Fruit fly (Drosophila melanogaster) whole organism, wandering third instar larva: ENCODE results near the gene CG13047.

Experiments
- CrebA ChIP-seq: fragments of 200-800 bp; sonication (Bioruptor generic); optimal IDR thresholded peaks from 2 replicates; lab custom pipeline; 2016; ENCODE audit warnings: missing biosample characterization, mild to moderate bottlenecking, missing genetic modification characterization, borderline replicate concordance
- Dfd ChIP-seq: fragments of >200 bp; optimal IDR thresholded peaks from 2 replicates; lab custom pipeline; 2017; ENCODE audit warnings: missing biosample characterization, missing genetic modification characterization
- Dif ChIP-seq: fragments of 200-275, 200-300 bp; sonication (Bioruptor generic); optimal IDR thresholded peaks from 2 replicates; lab custom pipeline; 2018; ENCODE audit warnings: missing biosample characterization, missing genetic modification characterization; ENCODE audit not compliant: partially characterized antibody
- GATAd ChIP-seq: sonication (Bioruptor generic); optimal IDR thresholded peaks from 2 replicates; lab custom pipeline; 2016; ENCODE audit warnings: missing biosample characterization, missing genetic modification characterization
- HLH106 ChIP-seq: fragments of 200-800 bp; optimal IDR thresholded peaks from 3 replicates; lab custom pipeline; 2019; ENCODE audit warnings: missing biosample characterization, mild to moderate bottlenecking, missing genetic modification characterization, moderate library complexity
- Hnf4 ChIP-seq: fragments of 200-800 bp; sonication (Bioruptor generic); optimal IDR thresholded peaks from 2 replicates; lab custom pipeline; 2016; ENCODE audit warnings: missing biosample characterization, mild to moderate bottlenecking, missing genetic modification characterization
- Hr78 ChIP-seq: fragments of >200 bp; optimal IDR thresholded peaks from 2 replicates; lab custom pipeline; 2017; ENCODE audit warnings: missing biosample characterization, missing genetic modification characterization
- Hr83 ChIP-seq: fragments of 200-300 bp; sonication (Bioruptor generic); optimal IDR thresholded peaks from 2 replicates; lab custom pipeline; 2016; ENCODE audit warnings: missing biosample characterization, mild to moderate bottlenecking, missing genetic modification characterization, moderate library complexity; ENCODE audit not compliant: poor library complexity, severe bottlenecking
- Mio ChIP-seq: sonication (Bioruptor generic); optimal IDR thresholded peaks from 2 replicates; lab custom pipeline; 2016; ENCODE audit warnings: missing biosample characterization, missing genetic modification characterization
- Myc ChIP-seq: fragments of >200 bp; optimal IDR thresholded peaks from 2 replicates; lab custom pipeline; 2017
- N ChIP-seq: fragments of >200 bp; optimal IDR thresholded peaks from 2 replicates; lab custom pipeline; 2018; ENCODE audit warnings: missing biosample characterization, missing external identifiers, missing genetic modification characterization
- OdsH ChIP-seq: fragments of 200-800 bp; sonication (Bioruptor generic); optimal IDR thresholded peaks from 2 replicates; lab custom pipeline; 2016; ENCODE audit warnings: missing biosample characterization, mild to moderate bottlenecking, missing genetic modification characterization
- Rel ChIP-seq, 2 experiments: fragments of 200-800 bp; sonication (Bioruptor generic) in 1 of 2; optimal IDR thresholded peaks; 2 replicates in 1 of 2; 3 replicates in 1 of 2; lab custom pipeline; 2016 to 2019; ENCODE audit warnings: mild to moderate bottlenecking in 2 of 2, missing biosample characterization in 2 of 2, missing genetic modification characterization in 2 of 2, moderate library complexity in 1 of 2
- Vsx2 ChIP-seq: fragments of 200-300, 225-300 bp; sonication (Bioruptor generic); optimal IDR thresholded peaks from 2 replicates; lab custom pipeline; 2018; ENCODE audit warnings: missing biosample characterization, missing genetic modification characterization; ENCODE audit not compliant: partially characterized antibody
- br ChIP-seq: fragments of 200-800 bp; sonication (Bioruptor generic); optimal IDR thresholded peaks from 2 replicates; lab custom pipeline; 2016; ENCODE audit warnings: missing biosample characterization, missing genetic modification characterization
- brk ChIP-seq: fragments of 200-800 bp; sonication (Bioruptor generic); optimal IDR thresholded peaks from 2 replicates; lab custom pipeline; 2016; ENCODE audit warnings: missing biosample characterization, mild to moderate bottlenecking, missing genetic modification characterization
- dl ChIP-seq, 2 experiments: fragments of 175-275, 200-275 bp in 1 of 2; fragments of 200-275 bp in 1 of 2; sonication (Bioruptor generic); optimal IDR thresholded peaks; lab custom pipeline; 2018; ENCODE audit warnings: mild to moderate bottlenecking in 2 of 2, missing biosample characterization in 2 of 2, missing genetic modification characterization in 2 of 2, moderate library complexity in 2 of 2; ENCODE audit not compliant: partially characterized antibody in 2 of 2, insufficient read depth in 1 of 2
- dmrt93B ChIP-seq: fragments of 200-800 bp; sonication (Bioruptor generic); optimal IDR thresholded peaks from 2 replicates; lab custom pipeline; 2018; ENCODE audit warnings: missing biosample characterization, mild to moderate bottlenecking, missing genetic modification characterization
- dsf ChIP-seq: sonication (Bioruptor generic); optimal IDR thresholded peaks from 2 replicates; lab custom pipeline; 2016; ENCODE audit warnings: missing biosample characterization, missing genetic modification characterization, borderline replicate concordance
- ey ChIP-seq: fragments of 200-800 bp; sonication (Bioruptor generic); optimal IDR thresholded peaks from 2 replicates; lab custom pipeline; 2016; ENCODE audit warnings: missing biosample characterization, missing genetic modification characterization
- foxo ChIP-seq, 2 experiments: fragments of 200-800 bp; sonication (Bioruptor generic); optimal IDR thresholded peaks; 2 replicates in 1 of 2; 3 replicates in 1 of 2; lab custom pipeline; 2016 to 2017; ENCODE audit warnings: missing biosample characterization in 2 of 2, missing genetic modification characterization in 2 of 2
- fru ChIP-seq: fragments of 200-800 bp; sonication (Bioruptor generic); optimal IDR thresholded peaks from 3 replicates; lab custom pipeline; 2016; ENCODE audit warnings: missing biosample characterization, mild to moderate bottlenecking, missing genetic modification characterization
- h ChIP-seq: fragments of 200-800 bp; sonication (Bioruptor generic); optimal IDR thresholded peaks from 3 replicates; lab custom pipeline; 2016; ENCODE audit warnings: missing biosample characterization, mild to moderate bottlenecking, missing genetic modification characterization
- pan ChIP-seq: fragments of >200 bp; optimal IDR thresholded peaks from 2 replicates; lab custom pipeline; 2017
- rgr ChIP-seq: fragments of 200-800 bp; sonication (Bioruptor generic); optimal IDR thresholded peaks from 3 replicates; lab custom pipeline; 2016; ENCODE audit warnings: missing biosample characterization, mild to moderate bottlenecking, missing genetic modification characterization
- sage ChIP-seq: fragments of 200-800 bp; sonication (Bioruptor generic); optimal IDR thresholded peaks from 2 replicates; lab custom pipeline; 2016; ENCODE audit warnings: missing biosample characterization, mild to moderate bottlenecking, missing genetic modification characterization
- woc ChIP-seq: sonication (Bioruptor generic); optimal IDR thresholded peaks from 2 replicates; lab custom pipeline; 2016; ENCODE audit warnings: missing biosample characterization, mild to moderate bottlenecking, missing genetic modification characterization

CG13047 gene

dm6 chr3L:16289067-16289466 lies 3.9 kb upstream of the CG13047 start:
- peak in 1 of 2 experiments; percentile 9 for TF ChIP-seq foxo (GFP tag; optimal IDR thresholded peaks at IDR 0.05; lab: Kevin White, UChicago)
- no peak for TF ChIP-seq brk

- no peak for TF ChIP-seq Vsx2 (GFP tag; lab: Kevin White, UChicago)
- no peak for TF ChIP-seq Hr83
- no peak for TF ChIP-seq sage (GFP tag; lab: Kevin White, UChicago)
- TF ChIP-seq fru (GFP tag; lab: Kevin White, UChicago) = no peak
- TF ChIP-seq CrebA (GFP tag; lab: Kevin White, UChicago) = no peak
- TF ChIP-seq Rel (GFP tag; optimal IDR thresholded peaks at IDR 0.05; lab: Kevin White, UChicago) = no peak
- TF ChIP-seq Rel (tag; optimal IDR thresholded peaks at IDR 0.05; lab: Kevin White, UChicago) = no peak
- no peak for TF ChIP-seq dsf (GFP tag; lab: Kevin White, UChicago)
Measured at dm6 chr3L:16288322-16288721, 3.1 kb upstream of the CG13047 start, which contains the start of gene CG13046. Gene CG13046 (minus strand): TSS chr3L:16288422.

- peak; percentile 32 for TF ChIP-seq ey (GFP tag; lab: Kevin White, UChicago)
- peak; percentile 53 for TF ChIP-seq h (GFP tag; lab: Kevin White, UChicago)
- peak; percentile 13 for TF ChIP-seq Hnf4 (GFP tag; lab: Kevin White, UChicago)
- TF ChIP-seq OdsH (GFP tag; lab: Kevin White, UChicago) = peak; percentile 34
- peak; percentile 53 for TF ChIP-seq br
- peak; percentile 51 for TF ChIP-seq rgr
- no peak for TF ChIP-seq Mio (GFP tag; lab: Kevin White, UChicago)
- TF ChIP-seq Hr78 (GFP tag; lab: Kevin White, UChicago) = no peak
- peak; percentile 43 for TF ChIP-seq woc (GFP tag; lab: Kevin White, UChicago)
- peak; percentile 50 for TF ChIP-seq fru (GFP tag; lab: Kevin White, UChicago)
- peak in 1 of 2 experiments; percentile 36 for TF ChIP-seq foxo (GFP tag; optimal IDR thresholded peaks at IDR 0.05; lab: Kevin White, UChicago)
- TF ChIP-seq HLH106 = peak; percentile 42
- TF ChIP-seq Myc = no peak
Measured at dm6 chr3L:16286258-16286657, 1.1 kb upstream of the CG13047 start.

- TF ChIP-seq foxo (GFP tag; optimal IDR thresholded peaks at IDR 0.05; lab: Kevin White, UChicago) (no peak), ey (GFP tag; lab: Kevin White, UChicago) (no peak), Dif (GFP tag; lab: Kevin White, UChicago) (no peak), Myc (no peak), Dfd (GFP tag; lab: Kevin White, UChicago) (no peak), Rel (GFP tag; optimal IDR thresholded peaks at IDR 0.05; lab: Kevin White, UChicago) (no peak), Rel (tag; optimal IDR thresholded peaks at IDR 0.05; lab: Kevin White, UChicago) (no peak), brk (no peak), CrebA (GFP tag; lab: Kevin White, UChicago) (no peak), woc (GFP tag; lab: Kevin White, UChicago) (no peak), h (GFP tag; lab: Kevin White, UChicago) (no peak), dl (GFP tag; optimal IDR thresholded peaks at IDR 0.05; lab: Kevin White, UChicago; ENCODE audit: insufficient read depth in 1 of 2, partially characterized antibody in 2 of 2) (no peak), Mio (GFP tag; lab: Kevin White, UChicago) (no peak), GATAd (GFP tag; lab: Kevin White, UChicago) (no peak), dmrt93B (GFP tag; lab: Kevin White, UChicago) (no peak), HLH106 (no peak), fru (GFP tag; lab: Kevin White, UChicago) (no peak), Vsx2 (GFP tag; lab: Kevin White, UChicago) (no peak), pan (lab: Kevin White, UChicago) (no peak), rgr (no peak)
Measured at dm6 chr3L:16283821-16284220, 1.4 kb downstream of the CG13047 start, which contains the start of gene CG13048. Gene CG13048 (minus strand): TSS chr3L:16283921.

dm6 chr3L:16281880-16282556 lies 3.2 kb downstream of the CG13047 start, which contains the start of gene CG13049:
Gene CG13049 (minus strand): TSS chr3L:16281930.
- TF ChIP-seq N (GFP tag; lab: Kevin White, UChicago) = no peak
- peak; percentile 80 for TF ChIP-seq Dfd (GFP tag; lab: Kevin White, UChicago)
